Worm (Caenorhabditis elegans) whole organism, L4 larva: Measurements from ENCODE around the gene F53F1.6.

ENCODE experiments used
- R02D3.7 ChIP-seq: fragments of 150-350 bp; sonication (generic microtip); optimal IDR thresholded peaks from 3 replicates; lab custom pipeline; 2014; ENCODE audit warnings: missing biosample characterization, missing genetic modification characterization
- T26A8.4 ChIP-seq: fragments of 200-800 bp; sonication (Bioruptor generic); IDR thresholded peaks from 2 replicates; pipeline ENCODE4 v1.3.6; 2022; ENCODE audit warnings: missing genetic modification characterization, missing compliant biosample characterization
- Y5F2A.4 ChIP-seq: fragments of 200-800 bp; sonication (Bioruptor generic); optimal IDR thresholded peaks from 2 replicates; lab custom pipeline; 2018; ENCODE audit warnings: mild to moderate bottlenecking, missing genetic modification characterization, missing compliant biosample characterization
- ZK337.2 ChIP-seq: fragments of 200-800 bp; sonication (Bioruptor generic); IDR thresholded peaks from 2 replicates; pipeline ENCODE4 v1.3.6; 2022; ENCODE audit warnings: missing genetic modification reagents, missing genetic modification characterization, missing compliant biosample characterization
- ZK546.5 ChIP-seq, 2 experiments: sonication (generic microtip); optimal IDR thresholded peaks; 2 replicates each; lab custom pipeline; 2017; ENCODE audit warnings: missing biosample characterization in 2 of 2, missing genetic modification characterization in 2 of 2
- aha-1 ChIP-seq: fragments of 150-350 bp; peaks from one replicate; lab custom pipeline; 2014; ENCODE audit warnings: missing biosample characterization, missing genetic modification characterization
- aly-2 ChIP-seq: sonication (generic microtip); optimal IDR thresholded peaks from 2 replicates; lab custom pipeline; 2018; ENCODE audit warnings: missing biosample characterization, missing genetic modification characterization
- ceh-20 ChIP-seq: fragments of 200-800 bp; sonication (Bioruptor generic); IDR thresholded peaks from 2 replicates; pipeline ENCODE4 v1.3.6; 2022; ENCODE audit warnings: missing genetic modification reagents, missing genetic modification characterization, missing compliant biosample characterization
- ceh-62 ChIP-seq: sonication (generic microtip); optimal IDR thresholded peaks from 2 replicates; lab custom pipeline; 2017; ENCODE audit warnings: missing biosample characterization, missing genetic modification characterization
- ceh-82 ChIP-seq: sonication (generic microtip); optimal IDR thresholded peaks from 2 replicates; lab custom pipeline; 2017; ENCODE audit warnings: missing biosample characterization, missing genetic modification characterization
- ctbp-1 ChIP-seq: fragments of 200-800 bp; sonication (Bioruptor generic); IDR thresholded peaks from 2 replicates; pipeline ENCODE4 v1.3.6; 2022; ENCODE audit warnings: missing genetic modification reagents, missing genetic modification characterization, missing compliant biosample characterization
- daf-16 ChIP-seq, 3 experiments: sonication (generic microtip); optimal IDR thresholded peaks; 2 replicates each; lab custom pipeline; 2016 to 2017; ENCODE audit warnings: missing genetic modification characterization in 3 of 3, missing genetic modification reagents in 3 of 3, mild to moderate bottlenecking in 2 of 3, missing compliant biosample characterization in 2 of 3, missing biosample characterization in 1 of 3, moderate library complexity in 1 of 3
- egl-43 ChIP-seq: fragments of 200-800 bp; sonication (Bioruptor generic); IDR thresholded peaks from 2 replicates; pipeline ENCODE4 v1.3.6; 2022; ENCODE audit warnings: missing genetic modification reagents, missing genetic modification characterization, missing compliant biosample characterization
- gei-8 ChIP-seq: fragments of 200-800 bp; sonication (Bioruptor generic); optimal IDR thresholded peaks from 2 replicates; lab custom pipeline; 2018; ENCODE audit warnings: mild to moderate bottlenecking, missing genetic modification characterization, missing compliant biosample characterization
- hlh-11 ChIP-seq: fragments of 200-800 bp; sonication (Bioruptor generic); optimal IDR thresholded peaks from 2 replicates; lab custom pipeline; 2018; ENCODE audit warnings: mild to moderate bottlenecking, missing genetic modification characterization, missing compliant biosample characterization
- hlh-30 ChIP-seq: sonication (generic microtip); optimal IDR thresholded peaks from 2 replicates; lab custom pipeline; 2017; ENCODE audit warnings: antibody characterized with exemption, mild to moderate bottlenecking, missing genetic modification characterization, missing compliant biosample characterization; ENCODE audit not compliant: insufficient read depth
- hmg-1.1 ChIP-seq: fragments of 200-800 bp; sonication (Bioruptor generic); IDR thresholded peaks from 2 replicates; pipeline ENCODE4 v1.3.6; 2022; ENCODE audit warnings: missing genetic modification reagents, missing genetic modification characterization, missing compliant biosample characterization
- madf-5 ChIP-seq, 2 experiments: fragments of 200-800 bp; sonication (Bioruptor generic); IDR thresholded peaks; 2 replicates each; pipeline ENCODE4 v1.3.6; 2022; ENCODE audit warnings: missing compliant biosample characterization in 2 of 2, missing genetic modification characterization in 2 of 2
- mdl-1 ChIP-seq, 2 experiments: fragments of 150-350 bp in 1 of 2; sonication (generic microtip) in 1 of 2; optimal IDR thresholded peaks; 2 replicates each; lab custom pipeline; 2014 to 2017; ENCODE audit warnings: missing biosample characterization in 2 of 2, missing genetic modification characterization in 2 of 2
- mes-2 ChIP-seq: sonication (generic microtip); optimal IDR thresholded peaks from 2 replicates; lab custom pipeline; 2016; ENCODE audit warnings: missing genotype, mild to moderate bottlenecking, missing genetic modification characterization, missing compliant biosample characterization; ENCODE audit not compliant: poor library complexity, severe bottlenecking
- mxl-2 ChIP-seq: fragments of 200-800 bp; sonication (Bioruptor generic); conservative IDR thresholded peaks from 2 replicates; pipeline ENCODE4 v1.3.6; 2022; ENCODE audit warnings: missing genetic modification reagents, missing genetic modification characterization, missing compliant biosample characterization
- mxl-3 ChIP-seq: fragments of 200-800 bp; sonication (Bioruptor generic); optimal IDR thresholded peaks from 2 replicates; lab custom pipeline; 2018; ENCODE audit warnings: mild to moderate bottlenecking, missing genetic modification characterization, missing compliant biosample characterization
- nhr-102 ChIP-seq: sonication (generic microtip); optimal IDR thresholded peaks from 2 replicates; lab custom pipeline; 2016; ENCODE audit warnings: mild to moderate bottlenecking, missing genetic modification characterization, moderate library complexity, missing compliant biosample characterization
- nhr-11 ChIP-seq: fragments of 150-350 bp; optimal IDR thresholded peaks from 2 replicates; lab custom pipeline; 2014; ENCODE audit warnings: missing biosample characterization, missing genetic modification characterization
- nhr-28 ChIP-seq: fragments of 150-350 bp; optimal IDR thresholded peaks from 2 replicates; lab custom pipeline; 2014; ENCODE audit warnings: missing biosample characterization, missing genetic modification characterization
- nhr-48 ChIP-seq: sonication (generic microtip); optimal IDR thresholded peaks from 2 replicates; lab custom pipeline; 2016; ENCODE audit warnings: mild to moderate bottlenecking, missing genetic modification characterization, missing compliant biosample characterization
- nhr-6 ChIP-seq: fragments of 150-350 bp; optimal IDR thresholded peaks from 2 replicates; lab custom pipeline; 2014; ENCODE audit warnings: missing biosample characterization, missing genetic modification characterization
- nhr-76 ChIP-seq: fragments of 150-350 bp; optimal IDR thresholded peaks from 2 replicates; lab custom pipeline; 2014; ENCODE audit warnings: missing biosample characterization, missing genetic modification characterization
- php-3 ChIP-seq: fragments of 200-800 bp; sonication (Bioruptor generic); IDR thresholded peaks from 2 replicates; pipeline ENCODE4 v1.3.6; 2022; ENCODE audit warnings: missing genetic modification reagents, missing genetic modification characterization, missing compliant biosample characterization
- set-16 ChIP-seq: fragments of 200-800 bp; sonication (Bioruptor generic); IDR thresholded peaks from 2 replicates; pipeline ENCODE4 v1.3.6; 2022; ENCODE audit warnings: missing genetic modification reagents, missing genetic modification characterization, missing compliant biosample characterization
- skn-1 ChIP-seq: fragments of 150-350 bp; optimal IDR thresholded peaks from 2 replicates; lab custom pipeline; 2014; ENCODE audit warnings: missing biosample characterization, missing genetic modification characterization
- spr-3 ChIP-seq: fragments of 200-800 bp; sonication (Bioruptor generic); optimal IDR thresholded peaks from 2 replicates; lab custom pipeline; 2018; ENCODE audit warnings: mild to moderate bottlenecking, missing genetic modification characterization, missing compliant biosample characterization
- unc-62 ChIP-seq, 3 experiments: fragments of 150-350 bp in 1 of 3; sonication (generic microtip); optimal IDR thresholded peaks in 2 of 3; peaks in 1 of 3; 1 replicate in 1 of 3; 2 replicates in 2 of 3; lab custom pipeline; 2014 to 2017; ENCODE audit warnings: missing biosample characterization in 3 of 3, missing genetic modification characterization in 3 of 3, missing genetic modification reagents in 3 of 3, missing genotype in 1 of 3
- vab-7 ChIP-seq: fragments of 200-800 bp; sonication (Bioruptor generic); IDR thresholded peaks from 2 replicates; pipeline ENCODE4 v1.3.6; 2022; ENCODE audit warnings: missing genetic modification reagents, missing genetic modification characterization, missing compliant biosample characterization
- zfp-3 ChIP-seq: fragments of 200-800 bp; sonication (Bioruptor generic); conservative IDR thresholded peaks from 2 replicates; pipeline ENCODE4 v1.3.6; 2022; ENCODE audit warnings: missing genetic modification reagents, missing genetic modification characterization, missing compliant biosample characterization
- zip-11 ChIP-seq: fragments of 200-800 bp; sonication (Bioruptor generic); IDR thresholded peaks from 2 replicates; pipeline ENCODE4 v1.3.6; 2022; ENCODE audit warnings: missing genetic modification characterization, missing compliant biosample characterization
- zip-2 ChIP-seq: fragments of 150-350 bp; optimal IDR thresholded peaks from 2 replicates; lab custom pipeline; 2014; ENCODE audit warnings: missing biosample characterization, missing genetic modification characterization

Gene F53F1.6

DNA sequence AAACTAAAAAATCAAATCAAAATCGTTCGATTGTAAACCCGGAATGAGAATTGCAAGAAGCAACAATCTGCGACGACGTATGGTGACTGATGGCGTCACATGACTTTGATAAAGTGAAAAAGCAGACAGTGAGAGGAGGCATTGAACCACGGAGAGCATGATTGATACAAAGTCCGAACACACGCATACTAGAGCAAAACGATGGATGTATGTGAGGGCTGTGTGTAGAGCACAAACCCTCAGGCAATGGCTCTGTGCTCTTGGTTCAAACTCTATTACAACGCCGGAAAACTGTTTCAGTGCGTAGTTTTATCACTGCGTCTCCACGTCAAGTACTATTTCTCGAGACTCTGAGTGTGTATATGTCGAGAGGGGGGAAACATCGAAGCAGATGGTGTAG, 14.9 kb downstream of the F53F1.6 start:
- TF ChIP-seq nhr-11 (peak; percentile 57), aha-1 (tag; lab: Kevin White, UChicago) (no peak), unc-62 (GFP tag; optimal IDR thresholded peaks at IDR 0.05 in 1 of 2; lab: Kevin White, UChicago) (peak in 1 of 2 experiments; percentile 95), unc-62 (tag; optimal IDR thresholded peaks at IDR 0.05; lab: Kevin White, UChicago) (no peak), zip-2 (tag; lab: Kevin White, UChicago) (no peak), ceh-62 (tag; lab: Kevin White, UChicago) (no peak), zfp-3 (GFP tag; lab: Robert Waterston, UW) (no peak), nhr-48 (tag; lab: Kevin White, UChicago) (no peak), ceh-82 (tag; lab: Kevin White, UChicago) (no peak), ctbp-1 (GFP tag; lab: Robert Waterston, UW) (no peak), zip-11 (no peak), php-3 (GFP tag; lab: Robert Waterston, UW) (no peak), nhr-6 (tag; lab: Kevin White, UChicago) (no peak), ZK546.5 (tag; optimal IDR thresholded peaks at IDR 0.05; lab: Kevin White, UChicago) (no peak), mxl-3 (GFP tag; lab: Kevin White, UChicago) (no peak), daf-16 (GFP tag; optimal IDR thresholded peaks at IDR 0.05; lab: Kevin White, UChicago) (no peak), daf-16 (tag; optimal IDR thresholded peaks at IDR 0.05; lab: Kevin White, UChicago) (no peak), ceh-20 (no peak), aly-2 (tag; lab: Kevin White, UChicago) (no peak), R02D3.7 (tag; lab: Kevin White, UChicago) (no peak), nhr-76 (tag; lab: Kevin White, UChicago) (no peak), spr-3 (GFP tag; lab: Kevin White, UChicago) (no peak), mdl-1 (tag; optimal IDR thresholded peaks at IDR 0.05; lab: Kevin White, UChicago) (no peak), nhr-28 (peak; percentile 69), vab-7 (no peak), hlh-30 (tag; lab: Kevin White, UChicago) (peak; percentile 72), hlh-11 (tag; lab: Kevin White, UChicago) (peak; percentile 57), ZK337.2 (GFP tag; lab: Robert Waterston, UW) (no peak), skn-1 (tag; lab: Kevin White, UChicago) (no peak)

DNA sequence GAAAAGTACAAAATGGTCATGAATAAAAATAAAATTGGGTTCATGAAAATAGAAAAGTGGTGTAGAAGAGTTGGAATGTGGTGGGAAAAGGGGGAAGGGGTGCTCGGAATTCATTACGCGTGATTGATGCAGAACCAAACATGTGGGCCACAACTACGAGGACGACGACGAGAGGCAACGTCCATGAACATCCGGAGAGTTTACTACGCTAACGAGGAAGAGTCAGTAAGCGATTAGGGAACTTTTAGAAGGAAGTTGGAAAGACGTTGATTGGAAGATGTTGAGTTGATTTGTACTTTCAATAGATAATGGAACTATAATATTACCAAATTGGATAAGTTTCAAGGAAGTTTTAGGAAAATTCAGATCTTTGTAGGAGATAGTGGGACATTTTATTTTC, 15.7 kb downstream of the F53F1.6 start:
- TF ChIP-seq nhr-102 (tag; lab: Kevin White, UChicago) (no peak), gei-8 (no peak)

ce11 chrV:13396426-13396825, 21.0 kb downstream of the F53F1.6 start:
- TF ChIP-seq gei-8: peak; percentile 4
- 0 out of 2 replicates have a peak, but pooled peaks have one; percentile 43 for TF ChIP-seq ctbp-1 (GFP tag; lab: Robert Waterston, UW)
- peak; percentile 15 for TF ChIP-seq mes-2 (tag; lab: Kevin White, UChicago)
- no peak for TF ChIP-seq ZK546.5 (tag; optimal IDR thresholded peaks at IDR 0.05; lab: Kevin White, UChicago)
- TF ChIP-seq vab-7: 0 out of 2 replicates have a peak, but pooled peaks have one; percentile 7
- TF ChIP-seq hmg-1.1: peak; percentile 28
- no peak for TF ChIP-seq mxl-2 (GFP tag; lab: Robert Waterston, UW)
- TF ChIP-seq T26A8.4 (GFP tag; lab: Robert Waterston, UW): no peak
- TF ChIP-seq madf-5 (GFP tag; IDR thresholded peaks at IDR 0.05; lab: Robert Waterston, UW): 0 out of 4 replicates have a peak, but pooled peaks of 1 of the 2 experiments have one; percentile 41

ce11 chrV:13394968-13395367, 22.4 kb downstream of the F53F1.6 start:
- TF ChIP-seq unc-62 (GFP tag; optimal IDR thresholded peaks at IDR 0.05 in 1 of 2; lab: Kevin White, UChicago) (peak in 1 of 2 experiments; percentile 82), unc-62 (tag; optimal IDR thresholded peaks at IDR 0.05; lab: Kevin White, UChicago) (no peak), Y5F2A.4 (no peak), ceh-20 (0 out of 2 replicates have a peak, but pooled peaks have one; percentile 12), set-16 (GFP tag; lab: Robert Waterston, UW) (0 out of 2 replicates have a peak, but pooled peaks have one; percentile 16), egl-43 (GFP tag; lab: Robert Waterston, UW) (peak; percentile 55; the same call in 1 of the 2 replicates)
